Fruit fly (Drosophila melanogaster) whole organism, adult: ENCODE data around the gene ZnT77C.

Experiments used
- CG11617 ChIP-seq: fragments of 200-800 bp; sonication (Bioruptor generic); optimal IDR thresholded peaks from 2 replicates; lab custom pipeline; 2017; ENCODE audit warnings: mild to moderate bottlenecking, missing biosample characterization, missing genetic modification reagents, missing genetic modification characterization
- CG12768 ChIP-seq: fragments of 200-800 bp; sonication (Bioruptor generic); optimal IDR thresholded peaks from 2 replicates; lab custom pipeline; 2017; ENCODE audit warnings: missing biosample characterization, missing genetic modification characterization, mild to moderate bottlenecking, moderate library complexity, missing genetic modification reagents
- CG33017 ChIP-seq: fragments of 200-800 bp; sonication (Bioruptor generic); optimal IDR thresholded peaks from 2 replicates; lab custom pipeline; 2018; ENCODE audit warnings: missing biosample characterization, mild to moderate bottlenecking, missing genetic modification characterization, moderate library complexity
- CG5204 ChIP-seq: fragments of 200-800 bp; sonication (Bioruptor generic); optimal IDR thresholded peaks from 2 replicates; lab custom pipeline; 2016; ENCODE audit warnings: missing biosample characterization, missing genetic modification characterization
- CG7045 ChIP-seq: fragments of 200-800 bp; sonication (Bioruptor generic); optimal IDR thresholded peaks from 2 replicates; lab custom pipeline; 2017; ENCODE audit warnings: missing biosample characterization, mild to moderate bottlenecking, missing genetic modification characterization
- Clk ChIP-seq: fragments of 200-800 bp; sonication (Bioruptor generic); optimal IDR thresholded peaks from 2 replicates; lab custom pipeline; 2017; ENCODE audit warnings: missing biosample characterization, missing genetic modification characterization
- Crg-1 ChIP-seq: fragments of 200-800 bp; sonication (Bioruptor generic); optimal IDR thresholded peaks from 2 replicates; lab custom pipeline; 2016; ENCODE audit warnings: missing biosample characterization, missing genetic modification characterization
- Hr96 ChIP-seq: fragments of 200-800 bp; sonication (Bioruptor generic); optimal IDR thresholded peaks from 2 replicates; lab custom pipeline; 2016; ENCODE audit warnings: missing biosample characterization, missing genetic modification characterization
- Mnt ChIP-seq: fragments of 200-800 bp; sonication (Bioruptor generic); optimal IDR thresholded peaks from 2 replicates; lab custom pipeline; 2016; ENCODE audit warnings: missing biosample characterization, mild to moderate bottlenecking, missing genetic modification characterization
- cnc ChIP-seq, 2 experiments: fragments of >200 bp; optimal IDR thresholded peaks; 2 replicates each; lab custom pipeline; 2017
- kay ChIP-seq: fragments of 200-800 bp; sonication (Bioruptor generic); peaks from one replicate; lab custom pipeline; 2016; ENCODE audit warnings: missing biosample characterization, missing genetic modification characterization, borderline replicate concordance

dm6 chr3L:20494780-20495591, at the start of gene ZnT77C:
- TF ChIP-seq CG12768 (GFP tag; lab: Kevin White, UChicago): no peak
- TF ChIP-seq CG33017: no peak
- no peak for TF ChIP-seq Clk (GFP tag; lab: Kevin White, UChicago)
- no peak for TF ChIP-seq Mnt
- no peak for TF ChIP-seq cnc (optimal IDR thresholded peaks at IDR 0.05; lab: Kevin White, UChicago)
- TF ChIP-seq kay (GFP tag; lab: Kevin White, UChicago): no peak
- TF ChIP-seq Crg-1: no peak
- TF ChIP-seq CG7045 (GFP tag; lab: Kevin White, UChicago): no peak
- no peak for TF ChIP-seq Hr96 (GFP tag; lab: Kevin White, UChicago)
- TF ChIP-seq CG5204: no peak
- TF ChIP-seq CG11617 (GFP tag; lab: Kevin White, UChicago): no peak
